Worm (Caenorhabditis elegans) whole organism, late embryonic: ENCODE data around the gene pges-2.

ENCODE experiments used
- ama-1 ChIP-seq: fragments of 150-350 bp; optimal IDR thresholded peaks from 2 replicates; lab custom pipeline; 2014
- elt-4 ChIP-seq: sonication (generic microtip); optimal IDR thresholded peaks from 2 replicates; lab custom pipeline; 2016; ENCODE audit warnings: missing genetic modification characterization, missing compliant biosample characterization
- ets-4 ChIP-seq: sonication (generic microtip); optimal IDR thresholded peaks from 2 replicates; lab custom pipeline; 2016; ENCODE audit warnings: missing genetic modification characterization, missing compliant biosample characterization
- lim-6 ChIP-seq: sonication (generic microtip); optimal IDR thresholded peaks from 2 replicates; lab custom pipeline; 2016; ENCODE audit warnings: missing genetic modification characterization, missing compliant biosample characterization
- nhr-11 ChIP-seq: fragments of 150-350 bp; optimal IDR thresholded peaks from 2 replicates; lab custom pipeline; 2014; ENCODE audit warnings: missing biosample characterization, missing genetic modification characterization
- pha-4 ChIP-seq: fragments of 150-350 bp; optimal IDR thresholded peaks from 2 replicates; lab custom pipeline; 2018; ENCODE audit warnings: missing biosample characterization, missing genetic modification reagents, missing genetic modification characterization
- sox-4 ChIP-seq: sonication (generic microtip); optimal IDR thresholded peaks from 2 replicates; lab custom pipeline; 2017; ENCODE audit warnings: mild to moderate bottlenecking, missing genetic modification characterization, inconsistent platforms, missing compliant biosample characterization
- unc-3 ChIP-seq, 2 experiments: fragments of 200-800 bp in 1 of 2; sonication (Bioruptor generic) in 1 of 2; sonication (generic microtip) in 1 of 2; conservative IDR thresholded peaks in 1 of 2; optimal IDR thresholded peaks in 1 of 2; 2 replicates each; pipeline versions ENCODE4 v1.3.6 to Lab custom; 2016 to 2022; ENCODE audit warnings: missing compliant biosample characterization in 2 of 2, missing genetic modification characterization in 2 of 2, missing genetic modification reagents in 1 of 2
- unc-86 ChIP-seq: sonication (generic microtip); optimal IDR thresholded peaks from 2 replicates; lab custom pipeline; 2016; ENCODE audit warnings: missing genetic modification characterization, missing compliant biosample characterization

- no peak for TF ChIP-seq ama-1 (lab: Kevin White, UChicago)
- TF ChIP-seq nhr-11 (tag; lab: Kevin White, UChicago) = no peak
- TF ChIP-seq elt-4 (tag; lab: Kevin White, UChicago) = no peak
- TF ChIP-seq ets-4 = no peak
- TF ChIP-seq pha-4 = no peak
- no peak for TF ChIP-seq unc-86
- no peak for TF ChIP-seq sox-4
- no peak for TF ChIP-seq lim-6 (tag; lab: Kevin White, UChicago)
- no peak for TF ChIP-seq unc-3 (GFP tag; conservative IDR thresholded peaks at IDR 0.05; lab: Robert Waterston, UW)
- TF ChIP-seq unc-3 (tag; optimal IDR thresholded peaks at IDR 0.05; lab: Kevin White, UChicago) = no peak
These were observed 27.9 kb downstream of the pges-2 start for ce11 chrIV:10339701-10340100.
